Worm (Caenorhabditis elegans): Measurements from ENCODE around the gene str-67.
A peak's percentile ranks its signal among the peaks of the same experiment; 100 is the strongest.

str-67 gene

DNA sequence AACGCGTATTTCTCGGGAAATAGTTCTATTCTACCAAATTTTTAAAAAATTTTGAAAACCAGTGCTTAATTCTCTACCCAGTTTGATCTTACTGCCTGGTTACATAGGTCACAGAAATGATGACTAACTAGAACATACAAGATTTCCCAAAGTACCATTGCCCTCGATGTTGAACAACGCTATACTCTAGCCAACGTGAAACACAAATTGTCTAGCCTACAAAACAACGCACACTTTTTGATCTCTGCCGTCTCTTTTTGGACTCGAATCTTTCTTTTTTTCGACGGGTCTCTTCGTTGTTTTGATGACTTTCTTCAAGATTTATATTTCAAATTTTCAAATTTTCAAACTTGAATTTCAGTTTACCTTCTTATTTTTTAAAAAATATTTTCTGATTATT lies 35.9 kb upstream of the str-67 start, which contains the start of gene Y50D4B.2:
TSS of gene Y50D4B.2 (plus strand) at position 301 of the 400 bp plus-strand sequence.
- TF ChIP-seq dmd-6 (GFP tag; IDR thresholded peaks at IDR 0.05) (0 out of 2 replicates have a peak, but pooled peaks have one; percentile 16), daf-16 (GFP tag; optimal IDR thresholded peaks at IDR 0.05) (no peak), daf-16 (tag; optimal IDR thresholded peaks at IDR 0.05) (no peak), R02D3.7 (tag; optimal IDR thresholded peaks at IDR 0.05) (no peak), ztf-11 (tag; optimal IDR thresholded peaks at IDR 0.05) (no peak)

DNA sequence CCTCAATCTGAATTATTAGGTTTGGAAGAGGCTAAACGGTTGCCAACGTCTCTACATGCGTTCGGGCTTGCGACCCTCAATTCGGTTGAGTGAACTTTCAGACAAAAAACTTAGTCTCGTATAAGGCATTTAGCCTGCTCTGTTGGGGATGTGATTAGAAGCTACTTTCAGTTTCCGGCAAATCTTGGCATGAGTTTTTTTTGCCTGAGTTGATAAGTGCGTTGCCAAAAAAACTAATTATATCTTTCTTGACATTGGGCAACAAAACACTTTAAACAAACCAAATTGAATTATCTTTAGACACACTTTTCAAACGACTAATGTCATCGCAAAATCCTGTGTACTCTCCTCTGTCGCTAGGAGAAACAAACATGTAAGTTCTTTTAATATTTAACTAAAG lies 28.0 kb upstream of the str-67 start, which contains the start of gene Y50D4B.4:
TSS of gene Y50D4B.4 (plus strand) at position 301 of the 400 bp plus-strand sequence.
- no peak for TF ChIP-seq madf-5 (GFP tag; IDR thresholded peaks at IDR 0.05)
- no peak for TF ChIP-seq F10B5.3 (tag; optimal IDR thresholded peaks at IDR 0.05)
- no peak for TF ChIP-seq zfp-2 (tag; optimal IDR thresholded peaks at IDR 0.05)
- TF ChIP-seq nhr-10 (tag; optimal IDR thresholded peaks at IDR 0.05), result no peak
- no peak for TF ChIP-seq madf-9 (GFP tag; conservative IDR thresholded peaks at IDR 0.05)
- no peak for TF ChIP-seq tra-1 (GFP tag; IDR thresholded peaks at IDR 0.05)
- TF ChIP-seq mep-1 (tag; optimal IDR thresholded peaks at IDR 0.05), result no peak
- TF ChIP-seq fkh-10 (GFP tag; optimal IDR thresholded peaks at IDR 0.05), result no peak
- TF ChIP-seq aly-2 (tag; optimal IDR thresholded peaks at IDR 0.05), result no peak
- no peak for TF ChIP-seq gei-8 (GFP tag; optimal IDR thresholded peaks at IDR 0.05)
- TF ChIP-seq egl-43 (GFP tag; IDR thresholded peaks at IDR 0.05), result no peak
- no peak for TF ChIP-seq unc-39 (tag; optimal IDR thresholded peaks at IDR 0.05)
- TF ChIP-seq mxl-2 (GFP tag; conservative IDR thresholded peaks at IDR 0.05), result no peak
- no peak for TF ChIP-seq cey-2 (tag; optimal IDR thresholded peaks at IDR 0.05; ENCODE audit: borderline replicate concordance, insufficient read depth)

ce11 chrV:1087983-1088382 lies 23.6 kb upstream of the str-67 start, which contains the start of gene clec-203:
TSS of gene clec-203 (plus strand) at chrV:1088283.
- TF ChIP-seq aly-2 (tag; optimal IDR thresholded peaks at IDR 0.05), result no peak
- no peak for TF ChIP-seq lin-15B (tag; optimal IDR thresholded peaks at IDR 0.05)
- TF ChIP-seq zfp-2 (tag; optimal IDR thresholded peaks at IDR 0.05), result no peak

ce11 chrV:1084016-1084415 lies 19.6 kb upstream of the str-67 start, which contains the start of gene Y50D4B.6:
TSS of gene Y50D4B.6 (plus strand) at chrV:1084316.
- no peak for TF ChIP-seq attf-4 (tag; optimal IDR thresholded peaks at IDR 0.05)
- TF ChIP-seq saeg-2 (GFP tag; IDR thresholded peaks at IDR 0.05), result no peak
- no peak for TF ChIP-seq lin-1 (GFP tag; IDR thresholded peaks at IDR 0.05)
- no peak for TF ChIP-seq ctbp-1 (GFP tag; IDR thresholded peaks at IDR 0.05)
- TF ChIP-seq hmg-1.1 (GFP tag; IDR thresholded peaks at IDR 0.05), result no peak
- no peak for TF ChIP-seq R02D3.7 (tag; optimal IDR thresholded peaks at IDR 0.05)
- no peak for TF ChIP-seq D1046.2 (GFP tag; IDR thresholded peaks at IDR 0.05)
- no peak for TF ChIP-seq nhr-25 (tag; optimal IDR thresholded peaks at IDR 0.05; ENCODE audit: borderline replicate concordance, insufficient read depth)
- no peak for TF ChIP-seq zfp-2 (tag; optimal IDR thresholded peaks at IDR 0.05)
- TF ChIP-seq lim-7 (GFP tag; IDR thresholded peaks at IDR 0.05), result no peak
- no peak for TF ChIP-seq Y48G9A.11 (GFP tag; IDR thresholded peaks at IDR 0.05)
- no peak for TF ChIP-seq mep-1 (tag; optimal IDR thresholded peaks at IDR 0.05)
- no peak for TF ChIP-seq nhr-76 (tag; optimal IDR thresholded peaks at IDR 0.05)
- no peak for TF ChIP-seq ceh-32 (tag; optimal IDR thresholded peaks at IDR 0.05; ENCODE audit: poor library complexity)
- no peak for TF ChIP-seq nhr-102 (tag; optimal IDR thresholded peaks at IDR 0.05)
- TF ChIP-seq unc-130 (GFP tag; optimal IDR thresholded peaks at IDR 0.05), result no peak
- TF ChIP-seq tag-97 (GFP tag; IDR thresholded peaks at IDR 0.05), result no peak
- no peak for TF ChIP-seq skn-1 (tag; optimal IDR thresholded peaks at IDR 0.05)

- TF ChIP-seq gei-8 (GFP tag; optimal IDR thresholded peaks at IDR 0.05), result no peak
- no peak for TF ChIP-seq dmd-6 (GFP tag; IDR thresholded peaks at IDR 0.05)
- TF ChIP-seq nhr-76 (tag; optimal IDR thresholded peaks at IDR 0.05), result no peak
- no peak for TF ChIP-seq php-3 (GFP tag; IDR thresholded peaks at IDR 0.05)
- no peak for TF ChIP-seq unc-39 (tag; optimal IDR thresholded peaks at IDR 0.05)
- no peak for TF ChIP-seq nhr-6 (tag; optimal IDR thresholded peaks at IDR 0.05)
- no peak for TF ChIP-seq madf-5 (GFP tag; IDR thresholded peaks at IDR 0.05)
- no peak for TF ChIP-seq ceh-32 (tag; optimal IDR thresholded peaks at IDR 0.05; ENCODE audit: poor library complexity)
- no peak for TF ChIP-seq spr-1 (tag; optimal IDR thresholded peaks at IDR 0.05)
- TF ChIP-seq lin-29 (GFP tag; IDR thresholded peaks at IDR 0.05), result no peak
- TF ChIP-seq nhr-42 (GFP tag; IDR thresholded peaks at IDR 0.05), result no peak
- no peak for TF ChIP-seq zip-11 (GFP tag; IDR thresholded peaks at IDR 0.05)
- no peak for TF ChIP-seq egl-43 (GFP tag; IDR thresholded peaks at IDR 0.05)
- TF ChIP-seq lir-3 (tag; optimal IDR thresholded peaks at IDR 0.05), result no peak
- no peak for TF ChIP-seq rbr-2 (tag; optimal IDR thresholded peaks at IDR 0.05)
- TF ChIP-seq ceh-82 (tag; optimal IDR thresholded peaks at IDR 0.05), result no peak
- no peak for TF ChIP-seq daf-12 (tag; optimal IDR thresholded peaks at IDR 0.05)
- TF ChIP-seq nhr-10 (tag; optimal IDR thresholded peaks at IDR 0.05), result no peak
These were observed 10.6 kb upstream of the str-67 start, which contains the start of gene K10C9.1 for ce11 chrV:1074946-1075345. TSS of gene K10C9.1 (plus strand) at chrV:1075246.
